Fruit fly (Drosophila melanogaster) whole organism, embryonic: Measurements from ENCODE around the gene dah.

Source experiments
- Bgb ChIP-seq: fragments of 200-800 bp; sonication (Bioruptor generic); IDR thresholded peaks from 2 replicates; pipeline ENCODE4 v1.3.6; 2022; ENCODE audit warnings: missing biosample characterization, missing genetic modification characterization; ENCODE audit not compliant: partially characterized antibody
- CG10147 ChIP-seq: fragments of 200-800 bp; sonication (Bioruptor generic); optimal IDR thresholded peaks from 2 replicates; lab custom pipeline; 2019; ENCODE audit warnings: missing biosample characterization, mild to moderate bottlenecking, missing genetic modification characterization, moderate library complexity
- CG10267 ChIP-seq: fragments of 200-800 bp; sonication (Bioruptor generic); optimal IDR thresholded peaks from 2 replicates; lab custom pipeline; 2018; ENCODE audit warnings: missing biosample characterization, mild to moderate bottlenecking, missing genetic modification characterization, moderate library complexity
- CG10654 ChIP-seq: fragments of 200-800 bp; sonication (Bioruptor generic); optimal IDR thresholded peaks from 2 replicates; lab custom pipeline; 2016; ENCODE audit warnings: missing biosample characterization, missing genetic modification characterization
- CG11247 ChIP-seq: fragments of 200-800 bp; sonication (Bioruptor generic); IDR thresholded peaks from 2 replicates; pipeline ENCODE4 v1.3.6; 2022; ENCODE audit warnings: missing biosample characterization, missing genetic modification characterization
- CG12391 ChIP-seq: fragments of 200-800 bp; sonication (Bioruptor generic); optimal IDR thresholded peaks from 3 replicates; lab custom pipeline; 2018; ENCODE audit warnings: missing biosample characterization, mild to moderate bottlenecking, missing genetic modification characterization, moderate library complexity
- CG13775 ChIP-seq: fragments of 200-800 bp; sonication (Bioruptor generic); optimal IDR thresholded peaks from 3 replicates; lab custom pipeline; 2017; ENCODE audit warnings: missing biosample characterization, mild to moderate bottlenecking, missing genetic modification characterization
- CG1602 ChIP-seq: fragments of 200-800 bp; sonication (Bioruptor generic); optimal IDR thresholded peaks from 3 replicates; lab custom pipeline; 2016; ENCODE audit warnings: missing biosample characterization, missing genetic modification characterization
- CG1603 ChIP-seq: fragments of 200-800 bp; sonication (Bioruptor generic); optimal IDR thresholded peaks from 2 replicates; lab custom pipeline; 2019; ENCODE audit warnings: missing biosample characterization, mild to moderate bottlenecking, missing genetic modification characterization, moderate library complexity
- CG17361 ChIP-seq: fragments of 200-800 bp; sonication (Bioruptor generic); IDR thresholded peaks from 3 replicates; pipeline ENCODE4 v1.3.6; 2022; ENCODE audit warnings: missing biosample characterization, missing genetic modification characterization
- CG2116 ChIP-seq: fragments of 200-800 bp; sonication (Bioruptor generic); optimal IDR thresholded peaks from 3 replicates; lab custom pipeline; 2018; ENCODE audit warnings: missing biosample characterization, mild to moderate bottlenecking, missing genetic modification characterization
- CG3407 ChIP-seq: fragments of 200-800 bp; sonication (Bioruptor generic); optimal IDR thresholded peaks from 2 replicates; lab custom pipeline; 2018; ENCODE audit warnings: missing biosample characterization, mild to moderate bottlenecking, missing genetic modification characterization
- CG34422 ChIP-seq: fragments of 200-800 bp; sonication (Bioruptor generic); IDR thresholded peaks from 3 replicates; pipeline ENCODE4 v1.3.6; 2022; ENCODE audit warnings: missing biosample characterization, missing genetic modification characterization
- CG4617 ChIP-seq: fragments of 200-800 bp; sonication (Bioruptor generic); optimal IDR thresholded peaks from 3 replicates; lab custom pipeline; 2016; ENCODE audit warnings: missing biosample characterization, missing genetic modification characterization, borderline replicate concordance
- CG4820 ChIP-seq: fragments of 200-800 bp; sonication (Bioruptor generic); optimal IDR thresholded peaks from 3 replicates; lab custom pipeline; 2016; ENCODE audit warnings: missing biosample characterization, missing genetic modification characterization
- CG6765 ChIP-seq: fragments of 200-800 bp; sonication (Bioruptor generic); optimal IDR thresholded peaks from 3 replicates; lab custom pipeline; 2017; ENCODE audit warnings: missing biosample characterization, mild to moderate bottlenecking, missing genetic modification characterization
- CG7372 ChIP-seq: fragments of 200-800 bp; sonication (Bioruptor generic); IDR thresholded peaks from 2 replicates; pipeline ENCODE4 v1.3.6; 2022; ENCODE audit warnings: missing biosample characterization, missing genetic modification characterization
- CG7556 ChIP-seq: fragments of 200-800 bp; sonication (Bioruptor generic); optimal IDR thresholded peaks from 2 replicates; lab custom pipeline; 2017; ENCODE audit warnings: missing biosample characterization, mild to moderate bottlenecking, missing genetic modification characterization
- CG7963 ChIP-seq: fragments of 200-800 bp; sonication (Bioruptor generic); IDR thresholded peaks from 3 replicates; pipeline ENCODE4 v1.3.6; 2022; ENCODE audit warnings: missing biosample characterization, missing genetic modification characterization; ENCODE audit not compliant: partially characterized antibody
- CG8290 ChIP-seq, 3 experiments: fragments of 200-800 bp; sonication (Bioruptor generic); optimal IDR thresholded peaks; 2 replicates each; lab custom pipeline; 2016 to 2019; ENCODE audit warnings: missing biosample characterization in 3 of 3, missing genetic modification characterization in 3 of 3, mild to moderate bottlenecking in 2 of 3, moderate library complexity in 1 of 3
- CG9727 ChIP-seq: fragments of 200-800 bp; sonication (Bioruptor generic); optimal IDR thresholded peaks from 3 replicates; lab custom pipeline; 2017; ENCODE audit warnings: missing biosample characterization, mild to moderate bottlenecking, missing genetic modification characterization
- Dfd ChIP-seq, 2 experiments: fragments of >200 bp; optimal IDR thresholded peaks; 2 replicates each; lab custom pipeline; 2017; ENCODE audit warnings: missing biosample characterization in 2 of 2, missing genetic modification characterization in 2 of 2
- Drgx ChIP-seq: fragments of 200-800 bp; sonication (Bioruptor generic); IDR thresholded peaks from 2 replicates; pipeline ENCODE4 v1.3.6; 2022; ENCODE audit warnings: missing biosample characterization, missing genetic modification characterization
- H2.0 ChIP-seq: fragments of 200-800 bp; sonication (Bioruptor generic); IDR thresholded peaks from 2 replicates; pipeline ENCODE4 v1.3.6; 2022; ENCODE audit warnings: missing biosample characterization, missing genetic modification characterization
- Hmr ChIP-seq: fragments of 200-800 bp; sonication (Bioruptor generic); optimal IDR thresholded peaks from 3 replicates; lab custom pipeline; 2017; ENCODE audit warnings: mild to moderate bottlenecking, missing biosample characterization, missing genetic modification reagents, missing genetic modification characterization
- Hr3 ChIP-seq: fragments of 200-800 bp; sonication (Bioruptor generic); optimal IDR thresholded peaks from 3 replicates; lab custom pipeline; 2016; ENCODE audit warnings: missing biosample characterization, missing genetic modification characterization
- Med ChIP-seq: fragments of 200-800 bp; sonication (Bioruptor generic); peaks from one replicate; lab custom pipeline; 2016; ENCODE audit warnings: missing biosample characterization, missing genetic modification characterization, mild to moderate bottlenecking, inconsistent platforms, moderate library complexity
- Side ChIP-seq: fragments of 200-800 bp; sonication (Bioruptor generic); optimal IDR thresholded peaks from 2 replicates; lab custom pipeline; 2016; ENCODE audit warnings: missing biosample characterization, missing genetic modification characterization
- Usf ChIP-seq: fragments of 200-800 bp; sonication (Bioruptor generic); optimal IDR thresholded peaks from 2 replicates; lab custom pipeline; 2017; ENCODE audit warnings: missing genotype, missing biosample characterization, missing genetic modification characterization
- amos ChIP-seq: fragments of 200-800 bp; sonication (Bioruptor generic); IDR thresholded peaks from 2 replicates; pipeline ENCODE4 v1.3.6; 2022; ENCODE audit warnings: missing biosample characterization, missing genetic modification characterization; ENCODE audit not compliant: partially characterized antibody
- aop ChIP-seq: fragments of 200-800 bp; sonication (Bioruptor generic); IDR thresholded peaks from 2 replicates; pipeline ENCODE4 v1.3.6; 2022; ENCODE audit warnings: missing biosample characterization, missing genetic modification characterization
- cas ChIP-seq: fragments of 200-800 bp; sonication (Bioruptor generic); IDR thresholded peaks from 2 replicates; pipeline ENCODE4 v1.3.6; 2022; ENCODE audit warnings: missing biosample characterization, missing genetic modification characterization
- corto ChIP-seq: fragments of 200-800 bp; sonication (Bioruptor generic); optimal IDR thresholded peaks from 2 replicates; lab custom pipeline; 2016; ENCODE audit warnings: missing biosample characterization, mild to moderate bottlenecking, missing genetic modification characterization, moderate library complexity
- dmrt99B ChIP-seq: fragments of 200-800 bp; sonication (Bioruptor generic); optimal IDR thresholded peaks from 2 replicates; lab custom pipeline; 2018; ENCODE audit warnings: missing biosample characterization, mild to moderate bottlenecking, missing genetic modification characterization, moderate library complexity
- gfzf ChIP-seq: fragments of 200-800 bp; sonication (Bioruptor generic); optimal IDR thresholded peaks from 2 replicates; lab custom pipeline; 2016; ENCODE audit warnings: missing biosample characterization, mild to moderate bottlenecking, missing genetic modification characterization, moderate library complexity
- lov ChIP-seq, 2 experiments: fragments of 200-800 bp in 1 of 2; fragments of >200 bp in 1 of 2; sonication (Bioruptor generic) in 1 of 2; IDR thresholded peaks in 1 of 2; optimal IDR thresholded peaks in 1 of 2; 2 replicates in 1 of 2; 3 replicates in 1 of 2; pipeline versions ENCODE4 v1.3.6 to Lab custom; 2017 to 2022; ENCODE audit warnings: missing biosample characterization in 1 of 2, missing genetic modification characterization in 1 of 2
- nmo ChIP-seq: fragments of 200-800 bp; sonication (Bioruptor generic); optimal IDR thresholded peaks from 2 replicates; lab custom pipeline; 2018; ENCODE audit warnings: missing biosample characterization, mild to moderate bottlenecking, missing genetic modification characterization, moderate library complexity
- org-1 ChIP-seq: fragments of 200-800 bp; sonication (Bioruptor generic); optimal IDR thresholded peaks from 2 replicates; lab custom pipeline; 2017; ENCODE audit warnings: missing biosample characterization, missing genetic modification characterization
- phol ChIP-seq: fragments of 200-800 bp; sonication (Bioruptor generic); optimal IDR thresholded peaks from 3 replicates; lab custom pipeline; 2018; ENCODE audit warnings: missing biosample characterization, mild to moderate bottlenecking, missing genetic modification characterization, moderate library complexity
- pita ChIP-seq: fragments of 200-800 bp; sonication (Bioruptor generic); optimal IDR thresholded peaks from 2 replicates; lab custom pipeline; 2017; ENCODE audit warnings: missing biosample characterization, mild to moderate bottlenecking, missing genetic modification characterization
- pros ChIP-seq: fragments of 200-800 bp; sonication (Bioruptor generic); optimal IDR thresholded peaks from 3 replicates; lab custom pipeline; 2019; ENCODE audit warnings: missing biosample characterization, mild to moderate bottlenecking, missing genetic modification characterization, moderate library complexity
- psq ChIP-seq: fragments of 200-800 bp; sonication (Bioruptor generic); optimal IDR thresholded peaks from 2 replicates; lab custom pipeline; 2017; ENCODE audit warnings: missing biosample characterization, missing genetic modification characterization
- pzg ChIP-seq: fragments of 200-800 bp; sonication (Bioruptor generic); optimal IDR thresholded peaks from 3 replicates; lab custom pipeline; 2018; ENCODE audit warnings: missing biosample characterization, mild to moderate bottlenecking, missing genetic modification characterization, moderate library complexity
- row ChIP-seq: fragments of 200-800 bp; sonication (Bioruptor generic); IDR thresholded peaks from 3 replicates; pipeline ENCODE4 v1.3.6; 2022; ENCODE audit warnings: missing biosample characterization, missing genetic modification characterization
- sens ChIP-seq: fragments of 200-800 bp; sonication (Bioruptor generic); peaks from one replicate; lab custom pipeline; 2016; ENCODE audit warnings: missing biosample characterization, missing genetic modification characterization
- sqz ChIP-seq: fragments of 200-800 bp; sonication (Bioruptor generic); optimal IDR thresholded peaks from 3 replicates; lab custom pipeline; 2018; ENCODE audit warnings: missing biosample characterization, mild to moderate bottlenecking, missing genetic modification characterization
- stwl ChIP-seq: fragments of 200-800 bp; sonication (Bioruptor generic); optimal IDR thresholded peaks from 3 replicates; lab custom pipeline; 2018; ENCODE audit warnings: missing biosample characterization, mild to moderate bottlenecking, missing genetic modification characterization, moderate library complexity

dah gene

DNA sequence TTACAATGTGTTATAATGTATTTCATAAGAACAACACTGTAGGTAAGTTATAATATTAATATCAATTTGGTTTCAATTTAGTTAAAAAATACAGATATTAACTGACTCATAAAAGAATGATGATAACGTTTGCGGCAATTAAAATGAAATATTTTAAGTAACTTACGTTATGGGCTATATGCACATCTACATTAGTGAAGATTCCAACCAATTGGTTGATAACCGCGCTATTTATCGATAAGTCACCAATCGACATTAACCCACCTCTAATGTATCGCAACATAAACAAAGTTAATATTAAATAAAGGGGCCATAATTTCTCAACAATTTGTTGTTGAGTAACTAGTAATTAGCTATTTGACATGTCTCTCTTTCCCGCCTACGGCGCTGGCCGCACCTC lies 35.3 kb upstream of the dah start, which contains the start of gene CG5877 (continued):
- no peak for TF ChIP-seq CG7556 (GFP tag; lab: Kevin White, UChicago)
- TF ChIP-seq pzg: peak; percentile 47
- TF ChIP-seq CG10147: no peak
- peak; percentile 9 for TF ChIP-seq CG1603 (tag; lab: Kevin White, UChicago)
- TF ChIP-seq Dfd (GFP tag; optimal IDR thresholded peaks at IDR 0.05; lab: Kevin White, UChicago): no peak
- TF ChIP-seq CG3407: no peak
- 0 out of 3 replicates have a peak, but pooled peaks have one; percentile 11 for TF ChIP-seq CG7963 (GFP tag; lab: Robert Waterston, UW)
- TF ChIP-seq Bgb (GFP tag; lab: Robert Waterston, UW): peak; percentile 28
- TF ChIP-seq Med (GFP tag; lab: Kevin White, UChicago): peak; percentile 21
- TF ChIP-seq stwl: peak; percentile 14
- TF ChIP-seq CG2116 (GFP tag; lab: Kevin White, UChicago): peak; percentile 25
- no peak for TF ChIP-seq cas
- TF ChIP-seq pita (GFP tag; lab: Kevin White, UChicago): peak; percentile 52
- peak; percentile 58; the same call in 1 of the 2 replicates for TF ChIP-seq amos (GFP tag; lab: Robert Waterston, UW)
- peak; percentile 16 for TF ChIP-seq nmo
- TF ChIP-seq gfzf (GFP tag; lab: Kevin White, UChicago): peak; percentile 37
- TF ChIP-seq CG12391: peak; percentile 13
- TF ChIP-seq org-1 (GFP tag; lab: Kevin White, UChicago): no peak
- TF ChIP-seq phol (tag; lab: Kevin White, UChicago): peak; percentile 7

dm6 chrX:15296969-15297816 lies 30.9 kb upstream of the dah start, which contains the start of gene gce:
gce (plus strand) TSS chrX:15297766.
- TF ChIP-seq Drgx (GFP tag; lab: Robert Waterston, UW) (no peak), dmrt99B (peak; percentile 74), CG4617 (GFP tag; lab: Kevin White, UChicago) (no peak), nmo (peak; percentile 64), CG34422 (GFP tag; lab: Robert Waterston, UW) (no peak), CG10654 (peak; percentile 19), corto (GFP tag; lab: Kevin White, UChicago) (no peak), lov (optimal IDR thresholded peaks at IDR 0.05; lab: Kevin White, UChicago) (no peak), lov (GFP tag; IDR thresholded peaks at IDR 0.05; lab: Robert Waterston, UW) (no peak), psq (GFP tag; lab: Kevin White, UChicago) (no peak), CG13775 (GFP tag; lab: Kevin White, UChicago) (peak; percentile 47), Usf (no peak), aop (no peak), sqz (GFP tag; lab: Kevin White, UChicago) (peak; percentile 41), H2.0 (GFP tag; lab: Robert Waterston, UW) (no peak), CG6765 (GFP tag; lab: Kevin White, UChicago) (peak; percentile 48), Side (no peak), CG10267 (peak; percentile 44), Med (GFP tag; lab: Kevin White, UChicago) (peak; percentile 86), CG11247 (GFP tag; lab: Robert Waterston, UW) (no peak), CG17361 (GFP tag; lab: Robert Waterston, UW) (peak; percentile 88), row (peak; percentile 55; the same call in 2 of the 3 replicates), sens (peak; percentile 75), Hr3 (peak; percentile 42), CG8290 (GFP tag; optimal IDR thresholded peaks at IDR 0.05; lab: Kevin White, UChicago) (no peak), CG8290 (tag; optimal IDR thresholded peaks at IDR 0.05; lab: Kevin White, UChicago) (peak in 1 of 2 experiments; percentile 65), CG4820 (GFP tag; lab: Kevin White, UChicago) (no peak), CG9727 (GFP tag; lab: Kevin White, UChicago) (peak; percentile 68), CG7372 (GFP tag; lab: Robert Waterston, UW) (peak; percentile 64), CG1602 (no peak), Hmr (GFP tag; lab: Kevin White, UChicago) (peak; percentile 62), pros (GFP tag; lab: Kevin White, UChicago) (no peak)
